Fruit fly (Drosophila melanogaster) whole organism, prepupa: ENCODE measurements around the gene comm3.

Experiments used
- Blimp-1 ChIP-seq: fragments of 200-800 bp; sonication (Bioruptor generic); optimal IDR thresholded peaks from 3 replicates; lab custom pipeline; 2017; ENCODE audit warnings: missing biosample characterization, missing genetic modification characterization, mild to moderate bottlenecking, moderate library complexity, missing genetic modification reagents
- CG11294 ChIP-seq: fragments of 200-800 bp; sonication (Bioruptor generic); IDR thresholded peaks from 2 replicates; pipeline ENCODE4 v1.3.6; 2022; ENCODE audit warnings: missing biosample characterization, missing genetic modification characterization
- CG16779 ChIP-seq: fragments of 200-800 bp; sonication (Bioruptor generic); optimal IDR thresholded peaks from 3 replicates; lab custom pipeline; 2017; ENCODE audit warnings: missing biosample characterization, mild to moderate bottlenecking, missing genetic modification characterization
- CG6808 ChIP-seq: fragments of 200-800 bp; sonication (Bioruptor generic); optimal IDR thresholded peaks from 3 replicates; lab custom pipeline; 2017; ENCODE audit warnings: missing biosample characterization, missing genetic modification characterization, mild to moderate bottlenecking, moderate library complexity, missing genetic modification reagents
- CG8632 ChIP-seq: fragments of 200-800 bp; sonication (Bioruptor generic); optimal IDR thresholded peaks from 3 replicates; lab custom pipeline; 2016; ENCODE audit warnings: missing biosample characterization, missing genetic modification characterization
- Eip78C ChIP-seq: fragments of 200-800 bp; sonication (Bioruptor generic); peaks from one replicate; lab custom pipeline; 2016; ENCODE audit warnings: missing biosample characterization, missing genetic modification characterization
- Hr39 ChIP-seq: fragments of 200-800 bp; sonication (Bioruptor generic); optimal IDR thresholded peaks from 2 replicates; lab custom pipeline; 2016; ENCODE audit warnings: missing biosample characterization, missing genetic modification characterization
- Lpt ChIP-seq: fragments of 200-800 bp; sonication (Bioruptor generic); optimal IDR thresholded peaks from 3 replicates; lab custom pipeline; 2016; ENCODE audit warnings: missing biosample characterization, missing genetic modification characterization
- OdsH ChIP-seq: fragments of 200-800 bp; sonication (Bioruptor generic); optimal IDR thresholded peaks from 3 replicates; lab custom pipeline; 2016; ENCODE audit warnings: missing biosample characterization, missing genetic modification characterization
- achi ChIP-seq: fragments of 200-800 bp; sonication (Bioruptor generic); optimal IDR thresholded peaks from 3 replicates; lab custom pipeline; 2016; ENCODE audit warnings: missing biosample characterization, missing genetic modification characterization
- acj6 ChIP-seq: fragments of 200-800 bp; sonication (Bioruptor generic); optimal IDR thresholded peaks from 3 replicates; lab custom pipeline; 2016; ENCODE audit warnings: missing biosample characterization, missing genetic modification characterization
- esn ChIP-seq: fragments of 200-800 bp; sonication (Bioruptor generic); optimal IDR thresholded peaks from 2 replicates; lab custom pipeline; 2016; ENCODE audit warnings: missing biosample characterization, mild to moderate bottlenecking, missing genetic modification characterization, moderate library complexity
- fd85E ChIP-seq: fragments of 200-800 bp; sonication (Bioruptor generic); optimal IDR thresholded peaks from 3 replicates; lab custom pipeline; 2016; ENCODE audit warnings: missing biosample characterization, missing genetic modification characterization
- pdm3 ChIP-seq: fragments of 200-800 bp; sonication (Bioruptor generic); optimal IDR thresholded peaks from 3 replicates; lab custom pipeline; 2016; ENCODE audit warnings: missing biosample characterization, missing genetic modification characterization

dm6 chr3L:15636978-15637377 is 10.6 kb downstream of the comm3 start:
- no peak for TF ChIP-seq acj6 (GFP tag; lab: Kevin White, UChicago)
- TF ChIP-seq Hr39 (GFP tag; lab: Kevin White, UChicago): no peak
- no peak for TF ChIP-seq pdm3 (GFP tag; lab: Kevin White, UChicago)
- no peak for TF ChIP-seq CG16779
- no peak for TF ChIP-seq Lpt (GFP tag; lab: Kevin White, UChicago)
- no peak for TF ChIP-seq Blimp-1 (GFP tag; lab: Kevin White, UChicago)
- no peak for TF ChIP-seq fd85E (GFP tag; lab: Kevin White, UChicago)
- no peak for TF ChIP-seq OdsH (GFP tag; lab: Kevin White, UChicago)
- no peak for TF ChIP-seq CG8632
- TF ChIP-seq esn (GFP tag; lab: Kevin White, UChicago): no peak
- no peak for TF ChIP-seq Eip78C (GFP tag; lab: Kevin White, UChicago)
- no peak for TF ChIP-seq achi (GFP tag; lab: Kevin White, UChicago)
- TF ChIP-seq CG6808 (GFP tag; lab: Kevin White, UChicago): no peak
- no peak for TF ChIP-seq CG11294 (GFP tag; lab: Robert Waterston, UW)
